Fruit fly (Drosophila melanogaster) whole organism, pupa: ENCODE data around the gene CG5103.

Experiments
- CG10348 ChIP-seq: fragments of 200-800 bp; sonication (Bioruptor generic); IDR thresholded peaks from 2 replicates; pipeline ENCODE4 v1.3.6; 2022; ENCODE audit warnings: missing biosample characterization, missing genetic modification characterization
- CG12605 ChIP-seq: fragments of 200-800 bp; sonication (Bioruptor generic); IDR thresholded peaks from 2 replicates; pipeline ENCODE4 v1.3.6; 2022; ENCODE audit warnings: missing biosample characterization, missing genetic modification characterization
- CG13204 ChIP-seq: fragments of 200-800 bp; sonication (Bioruptor generic); optimal IDR thresholded peaks from 2 replicates; lab custom pipeline; 2018; ENCODE audit warnings: missing biosample characterization, mild to moderate bottlenecking, missing genetic modification characterization, moderate library complexity
- CG14655 ChIP-seq: fragments of 200-800 bp; sonication (Bioruptor generic); optimal IDR thresholded peaks from 3 replicates; lab custom pipeline; 2017; ENCODE audit warnings: mild to moderate bottlenecking, missing biosample characterization, missing genetic modification reagents, missing genetic modification characterization
- CG15710 ChIP-seq: fragments of 200-800 bp; sonication (Bioruptor generic); optimal IDR thresholded peaks from 2 replicates; lab custom pipeline; 2018; ENCODE audit warnings: missing biosample characterization, mild to moderate bottlenecking, missing genetic modification characterization, moderate library complexity
- CG17806 ChIP-seq: fragments of 200-800 bp; sonication (Bioruptor generic); optimal IDR thresholded peaks from 2 replicates; lab custom pipeline; 2018; ENCODE audit warnings: missing biosample characterization, mild to moderate bottlenecking, missing genetic modification characterization, moderate library complexity
- CG32121 ChIP-seq: fragments of 200-800 bp; sonication (Bioruptor generic); IDR thresholded peaks from 2 replicates; pipeline ENCODE4 v1.3.6; 2022; ENCODE audit warnings: missing biosample characterization, missing genetic modification characterization
- CG34367 ChIP-seq: fragments of 200-800 bp; sonication (Bioruptor generic); optimal IDR thresholded peaks from 2 replicates; lab custom pipeline; 2018; ENCODE audit warnings: missing biosample characterization, mild to moderate bottlenecking, missing genetic modification characterization
- CG4496 ChIP-seq: fragments of 200-800 bp; sonication (Bioruptor generic); IDR thresholded peaks from 3 replicates; pipeline ENCODE4 v1.3.6; 2022; ENCODE audit warnings: missing biosample characterization, missing genetic modification characterization
- CG8159 ChIP-seq: fragments of 200-800 bp; sonication (Bioruptor generic); optimal IDR thresholded peaks from 3 replicates; lab custom pipeline; 2018; ENCODE audit warnings: missing biosample characterization, mild to moderate bottlenecking, missing genetic modification characterization, moderate library complexity
- CG8301 ChIP-seq: fragments of 200-800 bp; sonication (Bioruptor generic); optimal IDR thresholded peaks from 2 replicates; lab custom pipeline; 2018; ENCODE audit warnings: missing biosample characterization, mild to moderate bottlenecking, missing genetic modification characterization
- CG9948 ChIP-seq: fragments of 200-800 bp; sonication (Bioruptor generic); optimal IDR thresholded peaks from 2 replicates; lab custom pipeline; 2018; ENCODE audit warnings: missing biosample characterization, mild to moderate bottlenecking, missing genetic modification characterization, moderate library complexity
- D1 ChIP-seq: fragments of 200-800 bp; sonication (Bioruptor generic); optimal IDR thresholded peaks from 2 replicates; lab custom pipeline; 2018; ENCODE audit warnings: missing biosample characterization, mild to moderate bottlenecking, missing genetic modification characterization, moderate library complexity
- EcR ChIP-seq: fragments of 200-800 bp; sonication (Bioruptor generic); optimal IDR thresholded peaks from 3 replicates; lab custom pipeline; 2019; ENCODE audit warnings: missing biosample characterization, missing genetic modification characterization, mild to moderate bottlenecking, moderate library complexity, missing genetic modification reagents
- Ets98B ChIP-seq: fragments of 200-800 bp; sonication (Bioruptor generic); IDR thresholded peaks from 2 replicates; pipeline ENCODE4 v1.3.6; 2022; ENCODE audit warnings: missing biosample characterization, missing genetic modification characterization
- Pif1A ChIP-seq: fragments of 200-800 bp; sonication (Bioruptor generic); optimal IDR thresholded peaks from 3 replicates; lab custom pipeline; 2016; ENCODE audit warnings: missing biosample characterization, missing genetic modification characterization
- Pif1B ChIP-seq: fragments of 200-800 bp; sonication (Bioruptor generic); optimal IDR thresholded peaks from 3 replicates; lab custom pipeline; 2016; ENCODE audit warnings: missing biosample characterization, missing genetic modification characterization
- Snoo ChIP-seq: fragments of 200-800 bp; sonication (Bioruptor generic); optimal IDR thresholded peaks from 3 replicates; lab custom pipeline; 2017; ENCODE audit warnings: missing biosample characterization, mild to moderate bottlenecking, missing genetic modification characterization, inconsistent platforms
- fd96Ca ChIP-seq: fragments of 200-800 bp; sonication (Bioruptor generic); IDR thresholded peaks from 3 replicates; pipeline ENCODE4 v1.3.6; 2022; ENCODE audit warnings: missing biosample characterization, missing genetic modification characterization
- gl ChIP-seq: fragments of 200-800 bp; sonication (Bioruptor generic); optimal IDR thresholded peaks from 2 replicates; lab custom pipeline; 2018; ENCODE audit warnings: missing biosample characterization, mild to moderate bottlenecking, missing genetic modification characterization
- rn ChIP-seq: fragments of 200-800 bp; sonication (Bioruptor generic); IDR thresholded peaks from 2 replicates; pipeline ENCODE4 v1.3.6; 2022; ENCODE audit warnings: missing biosample characterization, missing genetic modification characterization

Gene CG5103

DNA sequence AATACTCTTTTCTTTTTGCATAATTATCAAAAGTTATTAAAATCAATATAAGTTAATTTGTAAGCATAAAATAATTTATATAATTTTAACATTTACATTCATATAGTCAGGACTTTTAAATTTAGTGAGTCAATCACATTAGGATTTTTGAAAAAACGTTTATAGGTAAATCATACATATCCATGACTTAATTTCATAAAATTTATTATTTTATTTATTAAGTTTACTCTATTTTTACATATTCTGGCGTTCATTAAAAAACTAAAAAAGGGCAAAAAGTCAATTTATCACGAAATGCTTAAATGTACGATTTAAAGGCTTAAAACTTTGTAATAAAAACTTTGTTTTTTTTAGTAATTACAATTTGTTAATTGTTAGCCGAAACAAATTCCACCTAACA, 49.9 kb downstream of the CG5103 start:
- TF ChIP-seq CG17806 (tag; lab: Kevin White, UChicago) (peak; percentile 31), EcR (GFP tag; lab: Kevin White, UChicago) (no peak), Ets98B (no peak), gl (tag; lab: Kevin White, UChicago) (no peak), CG10348 (GFP tag; lab: Robert Waterston, UW) (no peak), CG32121 (GFP tag; lab: Robert Waterston, UW) (no peak), CG4496 (GFP tag; lab: Robert Waterston, UW) (no peak), CG14655 (GFP tag; lab: Kevin White, UChicago) (peak; percentile 52), CG34367 (tag; lab: Kevin White, UChicago) (no peak), rn (no peak), Pif1A (no peak), CG8159 (peak; percentile 46), Pif1B (GFP tag; lab: Kevin White, UChicago) (no peak), fd96Ca (GFP tag; lab: Robert Waterston, UW) (no peak), Snoo (peak; percentile 9), CG9948 (tag; lab: Kevin White, UChicago) (peak; percentile 62), CG15710 (tag; lab: Kevin White, UChicago) (no peak), CG13204 (GFP tag; lab: Kevin White, UChicago) (no peak), D1 (tag; lab: Kevin White, UChicago) (peak; percentile 12), CG12605 (GFP tag; lab: Robert Waterston, UW) (no peak), CG8301 (no peak)

DNA sequence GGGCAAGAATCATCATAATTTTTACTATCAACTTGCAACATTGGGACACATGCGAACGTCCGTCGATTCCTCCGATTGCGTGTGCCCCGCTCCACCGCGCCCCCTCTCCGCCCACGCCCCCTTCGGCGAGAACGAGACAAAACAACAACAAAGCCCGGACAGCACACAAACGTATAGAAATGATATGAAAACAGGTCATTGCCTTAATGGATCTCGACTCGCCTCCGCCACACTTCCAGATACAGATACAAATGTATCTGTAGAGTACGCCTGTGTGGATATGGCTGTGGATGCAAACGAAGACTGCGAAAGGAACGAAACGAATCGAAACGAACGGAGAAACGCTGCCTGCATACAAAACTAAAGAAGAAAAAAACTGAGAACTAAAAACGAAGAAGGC, 50.4 kb downstream of the CG5103 start:
- TF ChIP-seq fd96Ca (GFP tag; lab: Robert Waterston, UW) (0 out of 3 replicates have a peak, but pooled peaks have one; percentile 33), rn (no peak), CG34367 (tag; lab: Kevin White, UChicago) (no peak), CG13204 (GFP tag; lab: Kevin White, UChicago) (peak; percentile 66), EcR (GFP tag; lab: Kevin White, UChicago) (peak; percentile 99)

DNA sequence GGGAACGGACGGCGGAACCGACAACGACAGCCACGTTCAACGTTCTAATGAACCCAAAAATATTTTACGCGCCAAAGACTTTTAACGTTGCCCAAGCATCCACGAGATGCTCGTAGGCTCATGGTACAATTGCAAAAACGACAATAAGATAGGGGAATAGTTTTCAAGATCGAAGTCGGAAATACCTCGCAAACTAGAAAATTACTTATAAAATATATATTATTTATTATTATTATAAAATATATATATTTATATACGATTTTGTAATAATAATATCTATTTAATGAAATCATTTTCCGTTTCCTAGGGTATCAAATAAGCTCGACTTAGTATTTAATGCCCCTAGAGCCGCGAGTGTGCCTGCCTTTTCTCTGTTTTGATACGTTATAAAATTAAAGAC, 50.9 kb downstream of the CG5103 start:
- peak; percentile 60 for TF ChIP-seq CG15710 (tag; lab: Kevin White, UChicago)
- TF ChIP-seq Pif1B (GFP tag; lab: Kevin White, UChicago) = peak; percentile 35
- no peak; the same call in 2 of the 3 replicates for TF ChIP-seq fd96Ca (GFP tag; lab: Robert Waterston, UW)
- peak; percentile 84 for TF ChIP-seq CG9948 (tag; lab: Kevin White, UChicago)
- TF ChIP-seq Snoo = no peak
- peak; percentile 56 for TF ChIP-seq Pif1A
- TF ChIP-seq CG14655 (GFP tag; lab: Kevin White, UChicago) = peak; percentile 80
- peak; percentile 58 for TF ChIP-seq D1 (tag; lab: Kevin White, UChicago)
- TF ChIP-seq Ets98B = peak; percentile 54; the same call in 1 of the 2 replicates
- TF ChIP-seq CG12605 (GFP tag; lab: Robert Waterston, UW) = 0 out of 2 replicates have a peak, but pooled peaks have one; percentile 7
- peak; percentile 83 for TF ChIP-seq CG4496 (GFP tag; lab: Robert Waterston, UW)
- TF ChIP-seq EcR (GFP tag; lab: Kevin White, UChicago) = no peak
- peak; percentile 76 for TF ChIP-seq CG8301
- TF ChIP-seq CG10348 (GFP tag; lab: Robert Waterston, UW) = no peak
- TF ChIP-seq CG17806 (tag; lab: Kevin White, UChicago) = peak; percentile 70
- peak; percentile 86 for TF ChIP-seq CG8159
- peak; percentile 41 for TF ChIP-seq CG34367 (tag; lab: Kevin White, UChicago)
- TF ChIP-seq CG13204 (GFP tag; lab: Kevin White, UChicago) = no peak
- peak; percentile 13; the same call in 1 of the 2 replicates for TF ChIP-seq CG32121 (GFP tag; lab: Robert Waterston, UW)
- TF ChIP-seq rn = peak; percentile 42; the same call in 1 of the 2 replicates
- peak; percentile 48 for TF ChIP-seq gl (tag; lab: Kevin White, UChicago)
- TF ChIP-seq, all 21 proteins: peak for 16
